Fruit fly (Drosophila melanogaster): ENCODE results near the gene ClC-a.

The ClC-a gene

dm6 chr3R:11822266-11822665 is 9.3 kb upstream of the ClC-a start, which contains the start of gene Kyat:
Gene Kyat, minus strand, starts transcription at chr3R:11822493.
- TF ChIP-seq CG8478 (optimal IDR thresholded peaks at IDR 0.05), result no peak

dm6 chr3R:11821800-11822199 is 8.8 kb upstream of the ClC-a start:
- TF ChIP-seq psq (optimal IDR thresholded peaks at IDR 0.05), result no peak
- TF ChIP-seq usp (GFP tag; optimal IDR thresholded peaks at IDR 0.05), result no peak
- TF ChIP-seq EcR (GFP tag; optimal IDR thresholded peaks at IDR 0.05), result no peak
- no peak for TF ChIP-seq CG8478 (optimal IDR thresholded peaks at IDR 0.05)
- TF ChIP-seq Dll (optimal IDR thresholded peaks at IDR 0.05), result no peak

- TF ChIP-seq psq (optimal IDR thresholded peaks at IDR 0.05) (no peak), EcR (GFP tag; optimal IDR thresholded peaks at IDR 0.05) (no peak), usp (GFP tag; optimal IDR thresholded peaks at IDR 0.05) (no peak), pan (optimal IDR thresholded peaks at IDR 0.05) (no peak), Dll (optimal IDR thresholded peaks at IDR 0.05) (no peak), CG8478 (optimal IDR thresholded peaks at IDR 0.05) (no peak)
Measured at dm6 chr3R:11820148-11820547, 7.1 kb upstream of the ClC-a start.

- no peak for TF ChIP-seq Dll (optimal IDR thresholded peaks at IDR 0.05)
- TF ChIP-seq usp (GFP tag; optimal IDR thresholded peaks at IDR 0.05), result no peak
- no peak for TF ChIP-seq CG8478 (optimal IDR thresholded peaks at IDR 0.05)
- TF ChIP-seq pan (optimal IDR thresholded peaks at IDR 0.05), result no peak
- no peak for TF ChIP-seq EcR (GFP tag; optimal IDR thresholded peaks at IDR 0.05)
- no peak for TF ChIP-seq psq (optimal IDR thresholded peaks at IDR 0.05)
Measured at dm6 chr3R:11819640-11819979, 6.6 kb upstream of the ClC-a start.

- TF ChIP-seq Dll (optimal IDR thresholded peaks at IDR 0.05) (no peak), EcR (GFP tag; optimal IDR thresholded peaks at IDR 0.05) (no peak), psq (optimal IDR thresholded peaks at IDR 0.05) (no peak), CG8478 (optimal IDR thresholded peaks at IDR 0.05) (no peak), pan (optimal IDR thresholded peaks at IDR 0.05) (no peak), usp (GFP tag; optimal IDR thresholded peaks at IDR 0.05) (no peak)
Measured at dm6 chr3R:11818930-11819639, 6.1 kb upstream of the ClC-a start, which contains the start of the genes COX5A and glo. Gene COX5A, plus strand, starts transcription at chr3R:11819359. Gene glo, minus strand, starts transcription at chr3R:11819420.

- no peak for TF ChIP-seq EcR (GFP tag; optimal IDR thresholded peaks at IDR 0.05)
- TF ChIP-seq CG8478 (optimal IDR thresholded peaks at IDR 0.05), result no peak
- TF ChIP-seq Dll (optimal IDR thresholded peaks at IDR 0.05), result no peak
- TF ChIP-seq psq (optimal IDR thresholded peaks at IDR 0.05), result no peak
- no peak for TF ChIP-seq pan (optimal IDR thresholded peaks at IDR 0.05)
- no peak for TF ChIP-seq usp (GFP tag; optimal IDR thresholded peaks at IDR 0.05)
Measured at dm6 chr3R:11812479-11812878, 528 bp downstream of the ClC-a start.

dm6 chr3R:11810831-11811484 is 2.0 kb downstream of the ClC-a start:
- TF ChIP-seq psq (optimal IDR thresholded peaks at IDR 0.05) (no peak), CG8478 (optimal IDR thresholded peaks at IDR 0.05) (no peak), usp (GFP tag; optimal IDR thresholded peaks at IDR 0.05) (no peak), EcR (GFP tag; optimal IDR thresholded peaks at IDR 0.05) (no peak), pan (optimal IDR thresholded peaks at IDR 0.05) (no peak), Dll (optimal IDR thresholded peaks at IDR 0.05) (no peak)

- TF ChIP-seq psq (optimal IDR thresholded peaks at IDR 0.05), result no peak
- no peak for TF ChIP-seq CG8478 (optimal IDR thresholded peaks at IDR 0.05)
- no peak for TF ChIP-seq EcR (GFP tag; optimal IDR thresholded peaks at IDR 0.05)
- no peak for TF ChIP-seq usp (GFP tag; optimal IDR thresholded peaks at IDR 0.05)
- TF ChIP-seq pan (optimal IDR thresholded peaks at IDR 0.05), result no peak
- TF ChIP-seq Dll (optimal IDR thresholded peaks at IDR 0.05), result no peak
Measured at dm6 chr3R:11809620-11810019, 3.4 kb downstream of the ClC-a start.

dm6 chr3R:11807641-11808040 is 5.4 kb downstream of the ClC-a start:
- TF ChIP-seq pan (optimal IDR thresholded peaks at IDR 0.05) (no peak), psq (optimal IDR thresholded peaks at IDR 0.05) (no peak), CG8478 (optimal IDR thresholded peaks at IDR 0.05) (no peak), usp (GFP tag; optimal IDR thresholded peaks at IDR 0.05) (no peak), Dll (optimal IDR thresholded peaks at IDR 0.05) (no peak), EcR (GFP tag; optimal IDR thresholded peaks at IDR 0.05) (no peak)

- TF ChIP-seq psq (optimal IDR thresholded peaks at IDR 0.05) (no peak), usp (GFP tag; optimal IDR thresholded peaks at IDR 0.05) (no peak), CG8478 (optimal IDR thresholded peaks at IDR 0.05) (no peak), pan (optimal IDR thresholded peaks at IDR 0.05) (no peak), Dll (optimal IDR thresholded peaks at IDR 0.05) (no peak), EcR (GFP tag; optimal IDR thresholded peaks at IDR 0.05) (no peak)
Measured at dm6 chr3R:11806753-11807152, 6.3 kb downstream of the ClC-a start.

dm6 chr3R:11805584-11805983 is 7.4 kb downstream of the ClC-a start:
- no peak for TF ChIP-seq Dll (optimal IDR thresholded peaks at IDR 0.05)
- TF ChIP-seq psq (optimal IDR thresholded peaks at IDR 0.05), result no peak
- TF ChIP-seq usp (GFP tag; optimal IDR thresholded peaks at IDR 0.05), result no peak
- TF ChIP-seq CG8478 (optimal IDR thresholded peaks at IDR 0.05), result no peak
- no peak for TF ChIP-seq EcR (GFP tag; optimal IDR thresholded peaks at IDR 0.05)
- TF ChIP-seq pan (optimal IDR thresholded peaks at IDR 0.05), result no peak

- TF ChIP-seq EcR (GFP tag; optimal IDR thresholded peaks at IDR 0.05) (no peak), CG8478 (optimal IDR thresholded peaks at IDR 0.05) (no peak), Dll (optimal IDR thresholded peaks at IDR 0.05) (no peak), pan (optimal IDR thresholded peaks at IDR 0.05) (no peak), psq (optimal IDR thresholded peaks at IDR 0.05) (no peak), usp (GFP tag; optimal IDR thresholded peaks at IDR 0.05) (no peak)
Measured at dm6 chr3R:11796780-11797179, 16.2 kb downstream of the ClC-a start, which contains the start of gene Sbf. Gene Sbf, minus strand, starts transcription at chr3R:11796948.

Data from whole organism.